Fruit fly (Drosophila melanogaster) whole organism, wandering third instar larva: ENCODE data around the gene Sdic2.

Experiments used
- CrebA ChIP-seq: fragments of 200-800 bp; sonication (Bioruptor generic); optimal IDR thresholded peaks from 2 replicates; lab custom pipeline; 2016; ENCODE audit warnings: missing biosample characterization, mild to moderate bottlenecking, missing genetic modification characterization, borderline replicate concordance
- Jra ChIP-seq: sonication (Bioruptor generic); optimal IDR thresholded peaks from 2 replicates; lab custom pipeline; 2016; ENCODE audit warnings: missing biosample characterization, missing genetic modification characterization
- brk ChIP-seq: fragments of 200-800 bp; sonication (Bioruptor generic); optimal IDR thresholded peaks from 2 replicates; lab custom pipeline; 2016; ENCODE audit warnings: missing biosample characterization, mild to moderate bottlenecking, missing genetic modification characterization
- pan ChIP-seq: fragments of >200 bp; optimal IDR thresholded peaks from 2 replicates; lab custom pipeline; 2017
- usp ChIP-seq: fragments of >200 bp; optimal IDR thresholded peaks from 2 replicates; lab custom pipeline; 2017; ENCODE audit warnings: missing biosample characterization, missing genetic modification characterization

DNA sequence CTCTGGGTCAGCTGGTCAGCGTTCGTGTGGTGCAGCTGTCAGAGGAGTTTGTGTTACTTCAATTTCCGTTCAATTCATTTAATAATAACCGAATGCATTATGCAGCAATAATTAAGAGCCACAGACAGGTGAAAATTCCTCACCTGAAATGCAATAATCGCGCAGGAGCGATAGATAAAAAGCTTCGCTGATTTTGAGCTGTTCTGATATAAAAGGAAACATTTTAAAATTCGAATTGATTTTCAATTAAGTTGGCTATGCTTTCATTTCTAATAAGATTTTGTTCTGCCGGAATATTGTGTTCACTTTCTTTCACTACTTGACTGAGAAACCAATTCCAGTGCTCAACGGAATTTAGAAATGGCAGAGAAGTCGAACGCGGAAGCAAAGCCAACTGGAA, 46.8 kb downstream of the Sdic2 start, which contains the start of gene CG42583:
- no peak for TF ChIP-seq CrebA (GFP tag; lab: Kevin White, UChicago)
- TF ChIP-seq usp (GFP tag; lab: Kevin White, UChicago): no peak
- TF ChIP-seq Jra (GFP tag; lab: Kevin White, UChicago): no peak
- TF ChIP-seq pan (lab: Kevin White, UChicago): no peak
- no peak for TF ChIP-seq brk
